Worm (Caenorhabditis elegans) whole organism, early embryonic: ENCODE data around the gene F53B7.4.

ENCODE experiments used
- F13C5.2 ChIP-seq: sonication (generic microtip); optimal IDR thresholded peaks from 2 replicates; lab custom pipeline; 2017; ENCODE audit warnings: mild to moderate bottlenecking, missing genetic modification characterization, inconsistent platforms, missing compliant biosample characterization
- hnd-1 ChIP-seq: sonication (generic microtip); optimal IDR thresholded peaks from 2 replicates; lab custom pipeline; 2016; ENCODE audit warnings: missing genetic modification characterization, missing compliant biosample characterization

ce11 chrV:10970930-10971329, 31.4 kb downstream of the F53B7.4 start:
- TF ChIP-seq F13C5.2 (tag; lab: Kevin White, UChicago): no peak
- no peak for TF ChIP-seq hnd-1
